Worm (Caenorhabditis elegans) whole organism, L2 larva: Measurements from ENCODE around the gene T26A5.6.

Source experiments
- C34F6.9 ChIP-seq: fragments of 150-350 bp; optimal IDR thresholded peaks from 2 replicates; lab custom pipeline; 2014; ENCODE audit warnings: missing biosample characterization, missing genetic modification characterization
- F13H6.1 ChIP-seq: sonication (generic microtip); optimal IDR thresholded peaks from 2 replicates; lab custom pipeline; 2016; ENCODE audit warnings: missing genetic modification characterization, missing compliant biosample characterization
- Y55F3AM.14 ChIP-seq: fragments of 200-800 bp; sonication (Bioruptor generic); optimal IDR thresholded peaks from 2 replicates; lab custom pipeline; 2018; ENCODE audit warnings: mild to moderate bottlenecking, missing genetic modification characterization, missing compliant biosample characterization
- ZK546.5 ChIP-seq: sonication (generic microtip); optimal IDR thresholded peaks from 2 replicates; lab custom pipeline; 2017; ENCODE audit warnings: missing biosample characterization, missing genetic modification characterization
- alr-1 ChIP-seq: fragments of 150-350 bp; optimal IDR thresholded peaks from 2 replicates; lab custom pipeline; 2014; ENCODE audit warnings: missing biosample characterization, missing genetic modification characterization
- aly-2 ChIP-seq: fragments of 150-350 bp; optimal IDR thresholded peaks from 2 replicates; lab custom pipeline; 2014; ENCODE audit warnings: missing biosample characterization, missing genetic modification characterization
- ama-1 ChIP-seq: fragments of 150-350 bp; optimal IDR thresholded peaks from 2 replicates; lab custom pipeline; 2018; ENCODE audit warnings: inconsistent platforms
- blmp-1 ChIP-seq: sonication (generic microtip); optimal IDR thresholded peaks from 2 replicates; lab custom pipeline; 2017; ENCODE audit warnings: missing genetic modification characterization, mild to moderate bottlenecking, missing compliant biosample characterization, antibody characterized with exemption, moderate library complexity; ENCODE audit not compliant: insufficient read depth
- ceh-16 ChIP-seq: fragments of 150-350 bp; optimal IDR thresholded peaks from 2 replicates; lab custom pipeline; 2014; ENCODE audit warnings: missing biosample characterization, missing genetic modification characterization
- ceh-82 ChIP-seq: fragments of 150-350 bp; optimal IDR thresholded peaks from 2 replicates; lab custom pipeline; 2014; ENCODE audit warnings: missing biosample characterization, missing genetic modification characterization
- crh-2 ChIP-seq: sonication (generic microtip); optimal IDR thresholded peaks from 2 replicates; lab custom pipeline; 2017; ENCODE audit warnings: missing biosample characterization, missing genetic modification characterization
- dmd-4 ChIP-seq: sonication (generic microtip); optimal IDR thresholded peaks from 2 replicates; lab custom pipeline; 2017; ENCODE audit warnings: missing biosample characterization, missing genetic modification characterization
- egl-27 ChIP-seq: sonication (generic microtip); optimal IDR thresholded peaks from 3 replicates; lab custom pipeline; 2017; ENCODE audit warnings: missing biosample characterization, missing genetic modification reagents, missing genetic modification characterization
- elt-3 ChIP-seq: sonication (generic microtip); optimal IDR thresholded peaks from 2 replicates; lab custom pipeline; 2017; ENCODE audit warnings: missing biosample characterization, missing genetic modification characterization
- fos-1 ChIP-seq: fragments of 150-350 bp; optimal IDR thresholded peaks from 2 replicates; lab custom pipeline; 2014; ENCODE audit warnings: missing biosample characterization, missing genetic modification characterization
- gmeb-1 ChIP-seq: fragments of 150-350 bp; optimal IDR thresholded peaks from 2 replicates; lab custom pipeline; 2014; ENCODE audit warnings: missing biosample characterization, missing genetic modification characterization
- lin-13 ChIP-seq: fragments of 150-350 bp; optimal IDR thresholded peaks from 2 replicates; lab custom pipeline; 2014; ENCODE audit warnings: missing biosample characterization, missing genetic modification reagents, missing genetic modification characterization
- lsy-2 ChIP-seq, 2 experiments: fragments of 150-350 bp in 1 of 2; sonication (generic microtip) in 1 of 2; optimal IDR thresholded peaks; 2 replicates each; lab custom pipeline; 2014 to 2017; ENCODE audit warnings: missing biosample characterization in 2 of 2, missing genetic modification characterization in 2 of 2
- mab-5 ChIP-seq: fragments of 150-350 bp; optimal IDR thresholded peaks from 2 replicates; lab custom pipeline; 2014; ENCODE audit warnings: missing biosample characterization, missing genetic modification characterization
- mdl-1 ChIP-seq, 2 experiments: fragments of 150-350 bp in 1 of 2; sonication (generic microtip) in 1 of 2; optimal IDR thresholded peaks; 2 replicates each; lab custom pipeline; 2017; ENCODE audit warnings: missing biosample characterization in 2 of 2, missing genetic modification characterization in 2 of 2
- nhr-10 ChIP-seq: sonication (generic microtip); optimal IDR thresholded peaks from 2 replicates; lab custom pipeline; 2017; ENCODE audit warnings: missing biosample characterization, missing genetic modification characterization
- nhr-11 ChIP-seq: fragments of 150-350 bp; optimal IDR thresholded peaks from 2 replicates; lab custom pipeline; 2014; ENCODE audit warnings: missing biosample characterization, missing genetic modification characterization
- nhr-12 ChIP-seq: fragments of 150-350 bp; optimal IDR thresholded peaks from 2 replicates; lab custom pipeline; 2014; ENCODE audit warnings: missing biosample characterization, missing genetic modification characterization
- nhr-129 ChIP-seq: fragments of 150-350 bp; optimal IDR thresholded peaks from 2 replicates; lab custom pipeline; 2014; ENCODE audit warnings: missing biosample characterization, missing genetic modification characterization
- nhr-21 ChIP-seq: fragments of 150-350 bp; optimal IDR thresholded peaks from 2 replicates; lab custom pipeline; 2014; ENCODE audit warnings: missing biosample characterization, missing genetic modification characterization
- nhr-23 ChIP-seq: fragments of 150-350 bp; optimal IDR thresholded peaks from 2 replicates; lab custom pipeline; 2014; ENCODE audit warnings: missing biosample characterization, missing genetic modification reagents, missing genetic modification characterization
- nhr-237 ChIP-seq: fragments of 150-350 bp; optimal IDR thresholded peaks from 2 replicates; lab custom pipeline; 2014; ENCODE audit warnings: missing biosample characterization, missing genetic modification characterization
- nhr-6 ChIP-seq: fragments of 150-350 bp; optimal IDR thresholded peaks from 2 replicates; lab custom pipeline; 2014; ENCODE audit warnings: missing biosample characterization, missing genetic modification characterization
- nhr-77 ChIP-seq: fragments of 150-350 bp; optimal IDR thresholded peaks from 2 replicates; lab custom pipeline; 2014; ENCODE audit warnings: missing biosample characterization, missing genetic modification characterization
- peb-1 ChIP-seq: fragments of 150-350 bp; optimal IDR thresholded peaks from 2 replicates; lab custom pipeline; 2014; ENCODE audit warnings: missing biosample characterization, missing genetic modification characterization
- skn-1 ChIP-seq: sonication (generic microtip); optimal IDR thresholded peaks from 2 replicates; lab custom pipeline; 2017; ENCODE audit warnings: missing biosample characterization, missing genetic modification characterization
- sma-3 ChIP-seq: sonication (generic microtip); optimal IDR thresholded peaks from 2 replicates; lab custom pipeline; 2016; ENCODE audit warnings: missing genetic modification reagents, missing genetic modification characterization, missing compliant biosample characterization
- sma-9 ChIP-seq, 2 experiments: fragments of 150-350 bp in 1 of 2; sonication (generic microtip) in 1 of 2; optimal IDR thresholded peaks; 2 replicates each; lab custom pipeline; 2014 to 2016; ENCODE audit warnings: missing genetic modification characterization in 2 of 2, mild to moderate bottlenecking in 1 of 2, missing biosample characterization in 1 of 2, missing compliant biosample characterization in 1 of 2, missing genetic modification reagents in 1 of 2, moderate library complexity in 1 of 2
- snpc-4 ChIP-seq: fragments of 150-350 bp; optimal IDR thresholded peaks from 2 replicates; lab custom pipeline; 2014; ENCODE audit warnings: missing biosample characterization, missing genetic modification characterization
- unc-39 ChIP-seq: fragments of 150-350 bp; optimal IDR thresholded peaks from 2 replicates; lab custom pipeline; 2014; ENCODE audit warnings: missing biosample characterization, missing genetic modification characterization
- unc-55 ChIP-seq: fragments of 150-350 bp; sonication (generic microtip); optimal IDR thresholded peaks from 3 replicates; lab custom pipeline; 2014; ENCODE audit warnings: missing biosample characterization, missing genetic modification reagents, missing genetic modification characterization
- unc-62 ChIP-seq: fragments of 150-350 bp; optimal IDR thresholded peaks from 2 replicates; lab custom pipeline; 2014; ENCODE audit warnings: missing biosample characterization, missing genetic modification reagents, missing genetic modification characterization
- ztf-1 ChIP-seq: fragments of 200-800 bp; sonication (Bioruptor generic); conservative IDR thresholded peaks from 2 replicates; pipeline ENCODE4 v1.3.6; 2022; ENCODE audit warnings: missing genetic modification characterization, missing compliant biosample characterization
- ztf-11 ChIP-seq: sonication (generic microtip); optimal IDR thresholded peaks from 2 replicates; lab custom pipeline; 2017; ENCODE audit warnings: missing biosample characterization, missing genetic modification characterization
- ztf-4 ChIP-seq: fragments of 150-350 bp; optimal IDR thresholded peaks from 2 replicates; lab custom pipeline; 2014; ENCODE audit warnings: missing biosample characterization, missing genetic modification characterization

Gene T26A5.6

ce11 chrIII:6402346-6402745 is 48.1 kb downstream of the T26A5.6 start:
- peak; percentile 15 for TF ChIP-seq nhr-6 (tag; lab: Kevin White, UChicago)
- TF ChIP-seq F13H6.1 (tag; lab: Kevin White, UChicago) = peak; percentile 78
- no peak for TF ChIP-seq Y55F3AM.14 (GFP tag; lab: Kevin White, UChicago)
- TF ChIP-seq lsy-2 (tag; optimal IDR thresholded peaks at IDR 0.05; lab: Kevin White, UChicago) = peak in 1 of 2 experiments; percentile 28
- TF ChIP-seq egl-27 = no peak
- peak; percentile 37 for TF ChIP-seq ztf-4 (tag; lab: Kevin White, UChicago)
- TF ChIP-seq C34F6.9 (tag; lab: Kevin White, UChicago) = peak; percentile 3
- no peak for TF ChIP-seq elt-3 (tag; lab: Kevin White, UChicago)
- TF ChIP-seq nhr-21 (tag; lab: Kevin White, UChicago) = no peak
- no peak for TF ChIP-seq nhr-11
- no peak for TF ChIP-seq mdl-1 (tag; optimal IDR thresholded peaks at IDR 0.05; lab: Kevin White, UChicago)
- TF ChIP-seq lin-13 (GFP tag; lab: Kevin White, UChicago) = peak; percentile 43
- TF ChIP-seq skn-1 (tag; lab: Kevin White, UChicago) = no peak
- TF ChIP-seq unc-62 (GFP tag; lab: Kevin White, UChicago) = no peak
- no peak for TF ChIP-seq gmeb-1 (tag; lab: Kevin White, UChicago)
- no peak for TF ChIP-seq blmp-1 (tag; lab: Kevin White, UChicago)
- TF ChIP-seq ceh-82 = no peak
- no peak for TF ChIP-seq ZK546.5
- no peak for TF ChIP-seq sma-3 (GFP tag; lab: Kevin White, UChicago)
- no peak for TF ChIP-seq nhr-10 (tag; lab: Kevin White, UChicago)
- no peak for TF ChIP-seq snpc-4
- no peak for TF ChIP-seq aly-2 (tag; lab: Kevin White, UChicago)
- no peak for TF ChIP-seq alr-1 (tag; lab: Kevin White, UChicago)
- no peak for TF ChIP-seq dmd-4 (tag; lab: Kevin White, UChicago)
- TF ChIP-seq nhr-237 (tag; lab: Kevin White, UChicago) = no peak
- no peak for TF ChIP-seq ama-1 (lab: Kevin White, UChicago)
- TF ChIP-seq sma-9 (GFP tag; optimal IDR thresholded peaks at IDR 0.05; lab: Kevin White, UChicago) = peak; percentile 68
- no peak for TF ChIP-seq sma-9 (tag; optimal IDR thresholded peaks at IDR 0.05; lab: Kevin White, UChicago)
- no peak for TF ChIP-seq ceh-16 (tag; lab: Kevin White, UChicago)
- no peak for TF ChIP-seq unc-55
- TF ChIP-seq crh-2 (tag; lab: Kevin White, UChicago) = peak; percentile 97
- no peak for TF ChIP-seq nhr-23 (tag; lab: Kevin White, UChicago)
- no peak for TF ChIP-seq peb-1
- TF ChIP-seq fos-1 (tag; lab: Kevin White, UChicago) = no peak
- no peak for TF ChIP-seq mab-5 (tag; lab: Kevin White, UChicago)
- TF ChIP-seq ztf-1 (GFP tag; lab: Robert Waterston, UW) = no peak
- TF ChIP-seq nhr-77 (tag; lab: Kevin White, UChicago) = no peak
- TF ChIP-seq nhr-129 = peak; percentile 72
- no peak for TF ChIP-seq ztf-11 (tag; lab: Kevin White, UChicago)

DNA sequence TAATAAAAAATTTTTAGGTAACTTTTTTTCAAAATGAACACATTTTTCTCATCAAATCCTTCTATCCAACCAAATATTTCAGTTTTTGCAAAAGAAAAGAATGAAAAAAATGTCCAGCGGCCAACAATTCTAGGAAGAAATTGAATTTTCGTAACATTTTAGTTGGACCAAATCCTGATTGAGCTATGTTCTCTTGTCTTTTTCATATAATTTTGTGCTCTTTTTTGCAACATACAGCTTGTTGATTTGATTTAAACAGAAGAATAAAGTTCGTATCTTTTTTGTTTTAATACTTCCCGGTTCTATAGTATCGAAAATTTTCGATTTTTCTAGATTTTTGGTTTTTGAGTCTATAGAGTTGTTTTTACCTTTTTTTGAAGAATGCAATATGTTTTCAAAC is 51.1 kb downstream of the T26A5.6 start:
- TF ChIP-seq mdl-1 (tag; optimal IDR thresholded peaks at IDR 0.05; lab: Kevin White, UChicago) (no peak), ztf-1 (GFP tag; lab: Robert Waterston, UW) (no peak), ztf-4 (tag; lab: Kevin White, UChicago) (no peak), ceh-16 (tag; lab: Kevin White, UChicago) (no peak), nhr-237 (tag; lab: Kevin White, UChicago) (no peak), blmp-1 (tag; lab: Kevin White, UChicago) (no peak), unc-39 (tag; lab: Kevin White, UChicago) (no peak), elt-3 (tag; lab: Kevin White, UChicago) (no peak), ama-1 (lab: Kevin White, UChicago) (no peak), fos-1 (tag; lab: Kevin White, UChicago) (no peak), peb-1 (no peak), nhr-12 (tag; lab: Kevin White, UChicago) (no peak)
- TF ChIP-seq, all 48 proteins: peak for 0
